Fruit fly (Drosophila melanogaster) whole organism, adult: ENCODE data around the gene Ccdc85.

ENCODE experiments used
- CG11617 ChIP-seq: fragments of 200-800 bp; sonication (Bioruptor generic); optimal IDR thresholded peaks from 2 replicates; lab custom pipeline; 2017; ENCODE audit warnings: mild to moderate bottlenecking, missing biosample characterization, missing genetic modification reagents, missing genetic modification characterization
- CG5204 ChIP-seq: fragments of 200-800 bp; sonication (Bioruptor generic); optimal IDR thresholded peaks from 2 replicates; lab custom pipeline; 2016; ENCODE audit warnings: missing biosample characterization, missing genetic modification characterization
- CG7045 ChIP-seq: fragments of 200-800 bp; sonication (Bioruptor generic); optimal IDR thresholded peaks from 2 replicates; lab custom pipeline; 2017; ENCODE audit warnings: missing biosample characterization, mild to moderate bottlenecking, missing genetic modification characterization
- Hr96 ChIP-seq: fragments of 200-800 bp; sonication (Bioruptor generic); optimal IDR thresholded peaks from 2 replicates; lab custom pipeline; 2016; ENCODE audit warnings: missing biosample characterization, missing genetic modification characterization
- cic ChIP-seq: fragments of 200-800 bp; sonication (Bioruptor generic); optimal IDR thresholded peaks from 2 replicates; lab custom pipeline; 2017; ENCODE audit warnings: missing biosample characterization, mild to moderate bottlenecking, missing genetic modification characterization, moderate library complexity
- cnc ChIP-seq, 2 experiments: fragments of >200 bp; optimal IDR thresholded peaks; 2 replicates each; lab custom pipeline; 2017

dm6 chr2L:3018212-3018611 is 19.1 kb downstream of the Ccdc85 start, which contains the start of the genes CG17224 and CG17264:
- TF ChIP-seq CG5204 (GFP tag; lab: Kevin White, UChicago) (no peak), Hr96 (GFP tag; lab: Kevin White, UChicago) (no peak), CG11617 (GFP tag; lab: Kevin White, UChicago) (no peak), cnc (optimal IDR thresholded peaks at IDR 0.05; lab: Kevin White, UChicago) (no peak), cic (GFP tag; lab: Kevin White, UChicago) (peak; percentile 25), CG7045 (no peak)
